Fruit fly (Drosophila melanogaster) whole organism, pupa: ENCODE data around the gene Mur89F.
A peak's percentile ranks its signal among the peaks of the same experiment; 100 is the strongest.

Experiments used
- CG10348 ChIP-seq: fragments of 200-800 bp; sonication (Bioruptor generic); IDR thresholded peaks from 2 replicates; pipeline ENCODE4 v1.3.6; 2022; ENCODE audit warnings: missing biosample characterization, missing genetic modification characterization
- CG12605 ChIP-seq: fragments of 200-800 bp; sonication (Bioruptor generic); IDR thresholded peaks from 2 replicates; pipeline ENCODE4 v1.3.6; 2022; ENCODE audit warnings: missing biosample characterization, missing genetic modification characterization
- CG13204 ChIP-seq: fragments of 200-800 bp; sonication (Bioruptor generic); optimal IDR thresholded peaks from 2 replicates; lab custom pipeline; 2018; ENCODE audit warnings: missing biosample characterization, mild to moderate bottlenecking, missing genetic modification characterization, moderate library complexity
- CG14655 ChIP-seq: fragments of 200-800 bp; sonication (Bioruptor generic); optimal IDR thresholded peaks from 3 replicates; lab custom pipeline; 2017; ENCODE audit warnings: mild to moderate bottlenecking, missing biosample characterization, missing genetic modification reagents, missing genetic modification characterization
- CG15710 ChIP-seq: fragments of 200-800 bp; sonication (Bioruptor generic); optimal IDR thresholded peaks from 2 replicates; lab custom pipeline; 2018; ENCODE audit warnings: missing biosample characterization, mild to moderate bottlenecking, missing genetic modification characterization, moderate library complexity
- CG17806 ChIP-seq: fragments of 200-800 bp; sonication (Bioruptor generic); optimal IDR thresholded peaks from 2 replicates; lab custom pipeline; 2018; ENCODE audit warnings: missing biosample characterization, mild to moderate bottlenecking, missing genetic modification characterization, moderate library complexity
- CG32121 ChIP-seq: fragments of 200-800 bp; sonication (Bioruptor generic); IDR thresholded peaks from 2 replicates; pipeline ENCODE4 v1.3.6; 2022; ENCODE audit warnings: missing biosample characterization, missing genetic modification characterization
- CG34367 ChIP-seq: fragments of 200-800 bp; sonication (Bioruptor generic); optimal IDR thresholded peaks from 2 replicates; lab custom pipeline; 2018; ENCODE audit warnings: missing biosample characterization, mild to moderate bottlenecking, missing genetic modification characterization
- CG4496 ChIP-seq: fragments of 200-800 bp; sonication (Bioruptor generic); IDR thresholded peaks from 3 replicates; pipeline ENCODE4 v1.3.6; 2022; ENCODE audit warnings: missing biosample characterization, missing genetic modification characterization
- CG8159 ChIP-seq: fragments of 200-800 bp; sonication (Bioruptor generic); optimal IDR thresholded peaks from 3 replicates; lab custom pipeline; 2018; ENCODE audit warnings: missing biosample characterization, mild to moderate bottlenecking, missing genetic modification characterization, moderate library complexity
- CG8301 ChIP-seq: fragments of 200-800 bp; sonication (Bioruptor generic); optimal IDR thresholded peaks from 2 replicates; lab custom pipeline; 2018; ENCODE audit warnings: missing biosample characterization, mild to moderate bottlenecking, missing genetic modification characterization
- CG9948 ChIP-seq: fragments of 200-800 bp; sonication (Bioruptor generic); optimal IDR thresholded peaks from 2 replicates; lab custom pipeline; 2018; ENCODE audit warnings: missing biosample characterization, mild to moderate bottlenecking, missing genetic modification characterization, moderate library complexity
- D1 ChIP-seq: fragments of 200-800 bp; sonication (Bioruptor generic); optimal IDR thresholded peaks from 2 replicates; lab custom pipeline; 2018; ENCODE audit warnings: missing biosample characterization, mild to moderate bottlenecking, missing genetic modification characterization, moderate library complexity
- EcR ChIP-seq: fragments of 200-800 bp; sonication (Bioruptor generic); optimal IDR thresholded peaks from 3 replicates; lab custom pipeline; 2019; ENCODE audit warnings: missing biosample characterization, missing genetic modification characterization, mild to moderate bottlenecking, moderate library complexity, missing genetic modification reagents
- Ets98B ChIP-seq: fragments of 200-800 bp; sonication (Bioruptor generic); IDR thresholded peaks from 2 replicates; pipeline ENCODE4 v1.3.6; 2022; ENCODE audit warnings: missing biosample characterization, missing genetic modification characterization
- Pif1A ChIP-seq: fragments of 200-800 bp; sonication (Bioruptor generic); optimal IDR thresholded peaks from 3 replicates; lab custom pipeline; 2016; ENCODE audit warnings: missing biosample characterization, missing genetic modification characterization
- Pif1B ChIP-seq: fragments of 200-800 bp; sonication (Bioruptor generic); optimal IDR thresholded peaks from 3 replicates; lab custom pipeline; 2016; ENCODE audit warnings: missing biosample characterization, missing genetic modification characterization
- Snoo ChIP-seq: fragments of 200-800 bp; sonication (Bioruptor generic); optimal IDR thresholded peaks from 3 replicates; lab custom pipeline; 2017; ENCODE audit warnings: missing biosample characterization, mild to moderate bottlenecking, missing genetic modification characterization, inconsistent platforms
- fd96Ca ChIP-seq: fragments of 200-800 bp; sonication (Bioruptor generic); IDR thresholded peaks from 3 replicates; pipeline ENCODE4 v1.3.6; 2022; ENCODE audit warnings: missing biosample characterization, missing genetic modification characterization
- gl ChIP-seq: fragments of 200-800 bp; sonication (Bioruptor generic); optimal IDR thresholded peaks from 2 replicates; lab custom pipeline; 2018; ENCODE audit warnings: missing biosample characterization, mild to moderate bottlenecking, missing genetic modification characterization
- rn ChIP-seq: fragments of 200-800 bp; sonication (Bioruptor generic); IDR thresholded peaks from 2 replicates; pipeline ENCODE4 v1.3.6; 2022; ENCODE audit warnings: missing biosample characterization, missing genetic modification characterization

Mur89F gene

dm6 chr3R:17178140-17178539, 23.8 kb downstream of the Mur89F start:
- TF ChIP-seq CG9948 (tag; lab: Kevin White, UChicago) (no peak), CG15710 (tag; lab: Kevin White, UChicago) (no peak), D1 (tag; lab: Kevin White, UChicago) (no peak), Pif1A (no peak), CG8301 (tag; lab: Kevin White, UChicago) (no peak), rn (GFP tag; lab: Robert Waterston, UW) (no peak), CG10348 (GFP tag; lab: Robert Waterston, UW) (no peak), CG34367 (tag; lab: Kevin White, UChicago) (no peak), Ets98B (GFP tag; lab: Robert Waterston, UW) (no peak), Snoo (tag; lab: Kevin White, UChicago) (no peak), CG32121 (GFP tag; lab: Robert Waterston, UW) (no peak), CG17806 (tag; lab: Kevin White, UChicago) (no peak), fd96Ca (GFP tag; lab: Robert Waterston, UW) (no peak), CG12605 (GFP tag; lab: Robert Waterston, UW) (no peak)

DNA sequence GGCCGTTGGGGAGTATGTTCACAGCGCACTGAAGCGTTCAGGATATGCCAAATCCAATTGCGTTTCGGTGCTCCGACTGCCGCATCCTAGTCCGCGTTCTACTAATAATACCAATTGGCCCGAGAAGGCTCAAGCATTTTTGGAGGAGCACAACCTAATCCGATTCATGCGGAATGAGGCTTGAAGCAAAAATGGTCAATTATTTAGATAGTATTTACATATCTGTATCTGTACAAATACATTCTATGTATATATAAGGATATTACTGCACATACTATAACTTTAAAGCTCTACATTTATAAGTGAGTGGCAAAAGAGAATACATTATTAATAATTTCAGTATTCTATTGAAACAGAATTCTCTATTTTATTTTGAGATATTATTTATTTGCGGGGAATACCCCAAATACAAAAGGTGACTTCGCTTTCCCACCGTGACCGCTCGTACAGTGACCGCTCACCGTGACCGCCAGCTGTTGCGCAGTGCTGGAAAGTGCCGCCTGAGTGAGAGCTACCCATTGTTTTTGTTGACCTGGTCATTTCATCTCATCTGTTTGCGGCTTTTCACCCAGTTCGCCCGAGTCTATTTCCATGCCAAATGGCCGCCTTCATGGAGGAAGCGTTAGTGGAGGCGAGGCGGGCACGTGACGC, 50.4 kb downstream of the Mur89F start, which contains the start of gene CG5292:
Gene CG5292, plus strand, starts transcription at position 486 of the 651 bp plus-strand sequence.
- no peak for TF ChIP-seq Pif1A
- no peak for TF ChIP-seq D1 (tag; lab: Kevin White, UChicago)
- peak; percentile 42; the same call in 1 of the 2 replicates for TF ChIP-seq CG32121 (GFP tag; lab: Robert Waterston, UW)
- TF ChIP-seq CG14655 (GFP tag; lab: Kevin White, UChicago), result no peak
- peak; percentile 29 for TF ChIP-seq CG15710 (tag; lab: Kevin White, UChicago)
- no peak for TF ChIP-seq rn (GFP tag; lab: Robert Waterston, UW)
- peak; percentile 63 for TF ChIP-seq CG12605 (GFP tag; lab: Robert Waterston, UW)
- peak; percentile 30 for TF ChIP-seq CG8159 (tag; lab: Kevin White, UChicago)
- TF ChIP-seq gl (tag; lab: Kevin White, UChicago), result no peak
- no peak for TF ChIP-seq CG34367 (tag; lab: Kevin White, UChicago)
- TF ChIP-seq Pif1B (GFP tag; lab: Kevin White, UChicago), result peak; percentile 41
- no peak for TF ChIP-seq fd96Ca (GFP tag; lab: Robert Waterston, UW)
- TF ChIP-seq EcR (GFP tag; lab: Kevin White, UChicago), result no peak
- TF ChIP-seq Ets98B (GFP tag; lab: Robert Waterston, UW), result peak; percentile 69
- TF ChIP-seq CG17806 (tag; lab: Kevin White, UChicago), result no peak
- no peak for TF ChIP-seq Snoo (tag; lab: Kevin White, UChicago)
- no peak for TF ChIP-seq CG8301 (tag; lab: Kevin White, UChicago)
- no peak for TF ChIP-seq CG13204 (GFP tag; lab: Kevin White, UChicago)
- peak; percentile 78 for TF ChIP-seq CG4496 (GFP tag; lab: Robert Waterston, UW)
- no peak for TF ChIP-seq CG9948 (tag; lab: Kevin White, UChicago)
- no peak for TF ChIP-seq CG10348 (GFP tag; lab: Robert Waterston, UW)

DNA sequence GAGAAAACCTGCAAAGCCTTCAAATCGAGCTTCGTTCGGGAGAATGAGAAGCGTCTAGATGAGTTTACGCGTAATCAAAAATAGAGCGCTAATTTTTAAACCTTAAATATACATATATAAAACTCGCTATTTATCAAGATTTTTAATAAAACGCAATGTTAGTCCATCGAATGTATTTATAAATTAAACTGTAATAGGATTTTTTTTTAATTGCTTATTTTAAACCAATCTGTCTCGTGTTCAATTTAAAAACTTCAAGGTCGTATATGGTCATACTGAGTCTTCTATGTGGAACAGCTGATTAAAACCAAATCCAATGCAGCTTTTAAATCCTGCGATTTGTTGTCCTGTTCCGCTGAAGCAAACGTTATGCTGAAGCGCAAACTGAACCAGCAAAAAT, 51.6 kb downstream of the Mur89F start, which contains the start of gene Smug:
Gene Smug, plus strand, starts transcription at position 301 of the 400 bp plus-strand sequence.
- TF ChIP-seq CG10348 (GFP tag; lab: Robert Waterston, UW) (no peak), CG14655 (GFP tag; lab: Kevin White, UChicago) (no peak), CG13204 (GFP tag; lab: Kevin White, UChicago) (no peak), CG15710 (tag; lab: Kevin White, UChicago) (no peak), CG32121 (GFP tag; lab: Robert Waterston, UW) (no peak), fd96Ca (GFP tag; lab: Robert Waterston, UW) (no peak), CG8159 (tag; lab: Kevin White, UChicago) (no peak), gl (tag; lab: Kevin White, UChicago) (no peak), Pif1B (GFP tag; lab: Kevin White, UChicago) (no peak), Pif1A (no peak), CG17806 (tag; lab: Kevin White, UChicago) (no peak), CG12605 (GFP tag; lab: Robert Waterston, UW) (no peak), Ets98B (GFP tag; lab: Robert Waterston, UW) (no peak)

DNA sequence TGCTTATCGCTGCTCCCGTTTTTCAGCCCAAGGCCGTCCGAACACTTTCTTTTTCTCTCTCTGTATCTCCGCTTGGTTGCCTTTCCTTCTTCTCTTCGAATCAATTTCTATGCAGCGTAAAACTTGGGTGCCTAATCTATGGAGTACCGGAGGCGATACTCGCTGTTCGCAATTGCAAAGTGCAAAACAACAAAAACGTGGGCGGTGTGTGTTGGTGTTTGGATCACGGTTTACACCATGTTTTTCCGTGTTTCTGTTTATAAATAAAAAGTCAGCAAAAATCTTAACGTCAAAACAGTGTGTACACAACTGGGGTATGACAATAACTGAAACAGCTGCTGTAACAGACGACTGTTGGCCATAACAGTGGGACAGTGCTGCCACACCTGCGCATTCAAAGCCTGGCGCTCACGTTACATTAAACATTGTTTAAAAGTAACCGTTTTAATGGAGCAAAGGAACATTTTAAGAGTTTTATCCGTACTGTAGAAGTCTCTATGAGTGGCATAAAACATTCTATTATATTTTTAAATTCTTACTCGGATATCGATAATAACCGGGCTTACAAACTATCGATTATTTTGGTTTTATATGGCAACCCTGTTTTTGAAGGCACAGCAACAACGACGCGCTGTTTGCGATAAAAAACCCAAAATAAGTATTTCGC, 52.7 kb downstream of the Mur89F start, which contains the start of the genes m-cup and Det:
Gene m-cup, minus strand, starts transcription at position 333 of the 667 bp plus-strand sequence.
Gene Det, plus strand, starts transcription at position 588 of the 667 bp plus-strand sequence.
- TF ChIP-seq D1 (tag; lab: Kevin White, UChicago), result no peak
- TF ChIP-seq CG4496 (GFP tag; lab: Robert Waterston, UW), result 0 out of 3 replicates have a peak, but pooled peaks have one; percentile 41
- TF ChIP-seq, all 21 proteins: peak for 1

DNA sequence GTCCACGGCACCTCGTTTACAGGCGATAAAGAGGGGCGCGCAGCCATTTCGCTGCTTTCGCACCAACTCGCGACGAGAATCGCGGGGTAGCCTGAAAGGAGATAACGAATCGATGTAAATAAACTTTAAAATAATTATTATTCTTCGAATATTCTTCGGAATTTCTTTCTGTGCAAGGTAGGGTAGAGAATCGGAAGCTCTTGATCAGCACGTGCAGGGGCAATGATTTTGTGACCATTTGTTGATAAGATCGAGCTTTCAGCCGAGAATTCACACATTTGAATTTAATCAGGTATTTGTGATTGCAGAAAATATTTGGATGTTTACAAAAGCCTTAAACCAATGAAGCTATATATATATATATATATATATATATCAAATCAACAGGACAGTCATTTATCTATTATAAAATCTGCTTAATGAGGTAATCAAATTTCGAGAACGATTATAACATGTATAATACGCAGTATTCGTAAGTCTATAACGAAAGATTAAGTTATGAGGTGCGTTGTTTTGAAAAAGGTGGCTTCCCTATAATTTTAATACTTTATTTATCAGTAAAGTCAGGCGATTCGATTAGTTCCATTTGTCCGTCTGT, 54.2 kb downstream of the Mur89F start:
- TF ChIP-seq D1 (tag; lab: Kevin White, UChicago), result no peak
- TF ChIP-seq CG15710 (tag; lab: Kevin White, UChicago), result no peak
- no peak for TF ChIP-seq CG10348 (GFP tag; lab: Robert Waterston, UW)
- no peak for TF ChIP-seq CG13204 (GFP tag; lab: Kevin White, UChicago)
- no peak for TF ChIP-seq Snoo (tag; lab: Kevin White, UChicago)
